Fruit fly (Drosophila melanogaster) whole organism, embryonic: ENCODE measurements around the gene ihog.

Source experiments
- B-H2 ChIP-seq: fragments of 200-800 bp; sonication (Bioruptor generic); optimal IDR thresholded peaks from 2 replicates; lab custom pipeline; 2018; ENCODE audit warnings: missing biosample characterization, mild to moderate bottlenecking, missing genetic modification characterization
- BtbVII ChIP-seq: fragments of 200-800 bp; sonication (Bioruptor generic); optimal IDR thresholded peaks from 3 replicates; lab custom pipeline; 2017; ENCODE audit warnings: missing biosample characterization, mild to moderate bottlenecking, missing genetic modification characterization
- C15 ChIP-seq: fragments of 200-800 bp; sonication (Bioruptor generic); IDR thresholded peaks from 3 replicates; pipeline ENCODE4 v1.3.6; 2022; ENCODE audit warnings: missing biosample characterization, missing genetic modification characterization
- CG1024 ChIP-seq: fragments of 200-800 bp; sonication (Bioruptor generic); IDR thresholded peaks from 2 replicates; pipeline ENCODE4 v1.3.6; 2022; ENCODE audit warnings: missing biosample characterization, missing genetic modification characterization
- CG11696 ChIP-seq: fragments of 200-800 bp; sonication (Bioruptor generic); IDR thresholded peaks from 2 replicates; pipeline ENCODE4 v1.3.6; 2022; ENCODE audit warnings: missing biosample characterization, missing genetic modification characterization
- CG13624 ChIP-seq: fragments of 200-800 bp; sonication (Bioruptor generic); optimal IDR thresholded peaks from 2 replicates; lab custom pipeline; 2016; ENCODE audit warnings: missing biosample characterization, missing genetic modification characterization
- CG14014 ChIP-seq: fragments of 200-800 bp; sonication (Bioruptor generic); IDR thresholded peaks from 2 replicates; pipeline ENCODE4 v1.3.6; 2022; ENCODE audit warnings: missing biosample characterization, missing genetic modification characterization
- CG17328 ChIP-seq: fragments of 200-800 bp; sonication (Bioruptor generic); IDR thresholded peaks from 2 replicates; pipeline ENCODE4 v1.3.6; 2022; ENCODE audit warnings: missing biosample characterization, missing genetic modification characterization
- CG18476 ChIP-seq: fragments of 200-800 bp; sonication (Bioruptor generic); optimal IDR thresholded peaks from 2 replicates; lab custom pipeline; 2016; ENCODE audit warnings: missing biosample characterization, mild to moderate bottlenecking, missing genetic modification characterization
- CG2889 ChIP-seq: fragments of 200-800 bp; sonication (Bioruptor generic); IDR thresholded peaks from 3 replicates; pipeline ENCODE4 v1.3.6; 2022; ENCODE audit warnings: missing biosample characterization, missing genetic modification characterization
- CG32767 ChIP-seq: fragments of 200-800 bp; sonication (Bioruptor generic); IDR thresholded peaks from 2 replicates; pipeline ENCODE4 v1.3.6; 2022; ENCODE audit warnings: missing biosample characterization, missing genetic modification characterization
- CG34422 ChIP-seq: fragments of 200-800 bp; sonication (Bioruptor generic); IDR thresholded peaks from 3 replicates; pipeline ENCODE4 v1.3.6; 2022; ENCODE audit warnings: missing biosample characterization, missing genetic modification characterization
- CG4282 ChIP-seq: fragments of 200-800 bp; sonication (Bioruptor generic); optimal IDR thresholded peaks from 2 replicates; lab custom pipeline; 2016; ENCODE audit warnings: missing biosample characterization, missing genetic modification characterization
- CG4328 ChIP-seq: fragments of 200-800 bp; sonication (Bioruptor generic); optimal IDR thresholded peaks from 3 replicates; lab custom pipeline; 2017; ENCODE audit warnings: missing biosample characterization, missing genetic modification reagents, missing genetic modification characterization
- CG6272 ChIP-seq: fragments of 200-800 bp; sonication (Bioruptor generic); IDR thresholded peaks from 2 replicates; pipeline ENCODE4 v1.3.6; 2022; ENCODE audit warnings: missing biosample characterization, missing genetic modification characterization
- CG6654 ChIP-seq: fragments of 200-800 bp; sonication (Bioruptor generic); optimal IDR thresholded peaks from 2 replicates; lab custom pipeline; 2017; ENCODE audit warnings: missing biosample characterization, mild to moderate bottlenecking, missing genetic modification characterization
- CG7745 ChIP-seq: fragments of 200-800 bp; sonication (Bioruptor generic); optimal IDR thresholded peaks from 2 replicates; lab custom pipeline; 2018; ENCODE audit warnings: missing biosample characterization, mild to moderate bottlenecking, missing genetic modification characterization, moderate library complexity
- CG7987 ChIP-seq: fragments of 200-800 bp; sonication (Bioruptor generic); optimal IDR thresholded peaks from 2 replicates; lab custom pipeline; 2018; ENCODE audit warnings: missing biosample characterization, mild to moderate bottlenecking, missing genetic modification characterization, moderate library complexity
- CG8359 ChIP-seq: fragments of 200-800 bp; sonication (Bioruptor generic); optimal IDR thresholded peaks from 2 replicates; lab custom pipeline; 2017; ENCODE audit warnings: missing biosample characterization, mild to moderate bottlenecking, missing genetic modification characterization, borderline replicate concordance
- CG8388 ChIP-seq: fragments of 200-800 bp; sonication (Bioruptor generic); optimal IDR thresholded peaks from 2 replicates; lab custom pipeline; 2019; ENCODE audit warnings: missing biosample characterization, mild to moderate bottlenecking, missing genetic modification characterization, moderate library complexity
- CG9727 ChIP-seq: fragments of 200-800 bp; sonication (Bioruptor generic); optimal IDR thresholded peaks from 3 replicates; lab custom pipeline; 2017; ENCODE audit warnings: missing biosample characterization, mild to moderate bottlenecking, missing genetic modification characterization
- CG9817 ChIP-seq: fragments of 200-800 bp; sonication (Bioruptor generic); optimal IDR thresholded peaks from 2 replicates; lab custom pipeline; 2018; ENCODE audit warnings: missing biosample characterization, mild to moderate bottlenecking, missing genetic modification characterization, moderate library complexity
- Dll ChIP-seq: fragments of 200-800 bp; sonication (Bioruptor generic); IDR thresholded peaks from 4 replicates; pipeline ENCODE4 v1.3.6; 2022; ENCODE audit warnings: missing biosample characterization, missing genetic modification characterization; ENCODE audit not compliant: partially characterized antibody
- Fer3 ChIP-seq: fragments of 200-800 bp; sonication (Bioruptor generic); optimal IDR thresholded peaks from 2 replicates; lab custom pipeline; 2018; ENCODE audit warnings: missing biosample characterization, mild to moderate bottlenecking, missing genetic modification characterization, moderate library complexity
- GATAe ChIP-seq: fragments of 200-800 bp; sonication (Bioruptor generic); conservative IDR thresholded peaks from 2 replicates; pipeline ENCODE4 v1.3.6; 2022; ENCODE audit warnings: missing biosample characterization, missing genetic modification characterization
- H15 ChIP-seq: fragments of 200-800 bp; sonication (Bioruptor generic); IDR thresholded peaks from 3 replicates; pipeline ENCODE4 v1.3.6; 2022; ENCODE audit warnings: missing biosample characterization, missing genetic modification characterization
- H2.0 ChIP-seq: fragments of 200-800 bp; sonication (Bioruptor generic); IDR thresholded peaks from 2 replicates; pipeline ENCODE4 v1.3.6; 2022; ENCODE audit warnings: missing biosample characterization, missing genetic modification characterization
- Hr3 ChIP-seq: fragments of 200-800 bp; sonication (Bioruptor generic); optimal IDR thresholded peaks from 3 replicates; lab custom pipeline; 2016; ENCODE audit warnings: missing biosample characterization, missing genetic modification characterization
- Hr78 ChIP-seq, 2 experiments: fragments of 200-800 bp in 1 of 2; fragments of >200 bp in 1 of 2; sonication (Bioruptor generic) in 1 of 2; optimal IDR thresholded peaks; 2 replicates each; lab custom pipeline; 2017 to 2019; ENCODE audit warnings: missing biosample characterization in 2 of 2, missing genetic modification characterization in 2 of 2, mild to moderate bottlenecking in 1 of 2, moderate library complexity in 1 of 2
- MBD-R2 ChIP-seq: fragments of 200-800 bp; sonication (Bioruptor generic); IDR thresholded peaks from 2 replicates; pipeline ENCODE4 v1.3.6; 2022; ENCODE audit warnings: missing biosample characterization, missing genetic modification characterization
- Med ChIP-seq: fragments of 200-800 bp; sonication (Bioruptor generic); peaks from one replicate; lab custom pipeline; 2016; ENCODE audit warnings: missing biosample characterization, missing genetic modification characterization, mild to moderate bottlenecking, inconsistent platforms, moderate library complexity
- NC2α ChIP-seq: fragments of 200-800 bp; sonication (Bioruptor generic); optimal IDR thresholded peaks from 2 replicates; lab custom pipeline; 2016; ENCODE audit warnings: missing biosample characterization, missing genetic modification characterization
- Neu2 ChIP-seq: fragments of 200-800 bp; sonication (Bioruptor generic); optimal IDR thresholded peaks from 3 replicates; lab custom pipeline; 2016; ENCODE audit warnings: missing biosample characterization, missing genetic modification characterization, borderline replicate concordance
- Side ChIP-seq: fragments of 200-800 bp; sonication (Bioruptor generic); optimal IDR thresholded peaks from 2 replicates; lab custom pipeline; 2016; ENCODE audit warnings: missing biosample characterization, missing genetic modification characterization
- Usf ChIP-seq: fragments of 200-800 bp; sonication (Bioruptor generic); optimal IDR thresholded peaks from 2 replicates; lab custom pipeline; 2017; ENCODE audit warnings: missing genotype, missing biosample characterization, missing genetic modification characterization
- Vsx1 ChIP-seq: fragments of 200-800 bp; sonication (Bioruptor generic); optimal IDR thresholded peaks from 2 replicates; lab custom pipeline; 2017; ENCODE audit warnings: missing biosample characterization, mild to moderate bottlenecking, missing genetic modification characterization, missing genetic modification reagents
- bigmax ChIP-seq: fragments of 200-800 bp; sonication (Bioruptor generic); optimal IDR thresholded peaks from 2 replicates; lab custom pipeline; 2018; ENCODE audit warnings: missing biosample characterization, mild to moderate bottlenecking, missing genetic modification characterization
- bsh ChIP-seq, 2 experiments: fragments of 200-800 bp; sonication (Bioruptor generic); optimal IDR thresholded peaks; 2 replicates each; lab custom pipeline; 2017 to 2018; ENCODE audit warnings: mild to moderate bottlenecking in 2 of 2, missing biosample characterization in 2 of 2, missing genetic modification characterization in 2 of 2, moderate library complexity in 1 of 2
- cwo ChIP-seq: fragments of 200-800 bp; sonication (Bioruptor generic); optimal IDR thresholded peaks from 3 replicates; lab custom pipeline; 2017; ENCODE audit warnings: missing biosample characterization, missing genetic modification characterization, mild to moderate bottlenecking, moderate library complexity, missing genetic modification reagents
- ewg ChIP-seq: fragments of 200-800 bp; sonication (Bioruptor generic); optimal IDR thresholded peaks from 3 replicates; lab custom pipeline; 2017; ENCODE audit warnings: mild to moderate bottlenecking, missing biosample characterization, missing genetic modification reagents, missing genetic modification characterization
- hth ChIP-seq: fragments of >200 bp; optimal IDR thresholded peaks from 2 replicates; lab custom pipeline; 2017; ENCODE audit warnings: inconsistent platforms
- inv ChIP-seq: fragments of 200-800 bp; sonication (Bioruptor generic); IDR thresholded peaks from 2 replicates; pipeline ENCODE4 v1.3.6; 2022; ENCODE audit warnings: missing biosample characterization, missing genetic modification characterization; ENCODE audit not compliant: partially characterized antibody
- lov ChIP-seq, 2 experiments: fragments of 200-800 bp in 1 of 2; fragments of >200 bp in 1 of 2; sonication (Bioruptor generic) in 1 of 2; IDR thresholded peaks in 1 of 2; optimal IDR thresholded peaks in 1 of 2; 2 replicates in 1 of 2; 3 replicates in 1 of 2; pipeline versions ENCODE4 v1.3.6 to Lab custom; 2017 to 2022; ENCODE audit warnings: missing biosample characterization in 1 of 2, missing genetic modification characterization in 1 of 2
- prd ChIP-seq, 3 experiments: fragments of >200 bp in 2 of 3; fragments of 200-800 bp in 1 of 3; sonication (Bioruptor generic) in 1 of 3; optimal IDR thresholded peaks in 2 of 3; IDR thresholded peaks in 1 of 3; 2 replicates in 2 of 3; 3 replicates in 1 of 3; pipeline versions ENCODE4 v1.3.6 to Lab custom; 2017 to 2022; ENCODE audit warnings: missing biosample characterization in 1 of 3, missing genetic modification characterization in 1 of 3
- pzg ChIP-seq: fragments of 200-800 bp; sonication (Bioruptor generic); optimal IDR thresholded peaks from 3 replicates; lab custom pipeline; 2018; ENCODE audit warnings: missing biosample characterization, mild to moderate bottlenecking, missing genetic modification characterization, moderate library complexity
- rib ChIP-seq: fragments of 200-800 bp; sonication (Bioruptor generic); IDR thresholded peaks from 2 replicates; pipeline ENCODE4 v1.3.6; 2022; ENCODE audit warnings: missing biosample characterization, missing genetic modification characterization
- salm ChIP-seq: fragments of 200-800 bp; sonication (Bioruptor generic); optimal IDR thresholded peaks from 2 replicates; lab custom pipeline; 2018; ENCODE audit warnings: missing biosample characterization, mild to moderate bottlenecking, missing genetic modification characterization
- tgo ChIP-seq: fragments of 200-800 bp; sonication (Bioruptor generic); IDR thresholded peaks from 3 replicates; pipeline ENCODE4 v1.3.6; 2022; ENCODE audit warnings: missing biosample characterization, missing genetic modification characterization
- ttk ChIP-seq: fragments of 200-800 bp; sonication (Bioruptor generic); IDR thresholded peaks from 2 replicates; pipeline ENCODE4 v2.1.2; 2022; ENCODE audit warnings: missing biosample characterization, missing genetic modification characterization
- usp ChIP-seq: fragments of >200 bp; optimal IDR thresholded peaks from 2 replicates; lab custom pipeline; 2017; ENCODE audit warnings: missing biosample characterization, missing genetic modification characterization

Gene ihog

dm6 chr2L:6966309-6966708 is 17.7 kb upstream of the ihog start (continued):
- TF ChIP-seq B-H2: no peak
- no peak for TF ChIP-seq CG8359 (GFP tag; lab: Kevin White, UChicago)
- no peak for TF ChIP-seq bsh (GFP tag; optimal IDR thresholded peaks at IDR 0.05; lab: Kevin White, UChicago)
- TF ChIP-seq rib: peak; percentile 29; the same call in 1 of the 2 replicates
- no peak for TF ChIP-seq CG2889 (GFP tag; lab: Robert Waterston, UW)
- TF ChIP-seq Dll: no peak
- TF ChIP-seq NC2α (GFP tag; lab: Kevin White, UChicago): no peak
- no peak for TF ChIP-seq Neu2
- no peak for TF ChIP-seq Usf (GFP tag; lab: Kevin White, UChicago)
- no peak for TF ChIP-seq cwo (GFP tag; lab: Kevin White, UChicago)
- no peak for TF ChIP-seq ttk
- TF ChIP-seq Hr78 (GFP tag; optimal IDR thresholded peaks at IDR 0.05; lab: Kevin White, UChicago): no peak
- TF ChIP-seq CG9817: no peak
- no peak for TF ChIP-seq Hr3 (GFP tag; lab: Kevin White, UChicago)
- TF ChIP-seq usp (GFP tag; lab: Kevin White, UChicago): no peak
- no peak for TF ChIP-seq CG7987
- TF ChIP-seq CG6272 (GFP tag; lab: Robert Waterston, UW): no peak
- TF ChIP-seq ewg: peak; percentile 85
- no peak for TF ChIP-seq Side
- TF ChIP-seq pzg (GFP tag; lab: Kevin White, UChicago): peak; percentile 10
- TF ChIP-seq salm: no peak
- no peak for TF ChIP-seq hth (lab: Kevin White, UChicago)
- TF ChIP-seq H2.0 (GFP tag; lab: Robert Waterston, UW): no peak
- no peak for TF ChIP-seq CG6654
- TF ChIP-seq Fer3 (tag; lab: Kevin White, UChicago): no peak
- TF ChIP-seq H15 (GFP tag; lab: Robert Waterston, UW): no peak
- no peak for TF ChIP-seq CG17328 (GFP tag; lab: Robert Waterston, UW)
- TF ChIP-seq CG34422 (GFP tag; lab: Robert Waterston, UW): peak; percentile 56; the same call in 2 of the 3 replicates
- TF ChIP-seq CG11696 (GFP tag; lab: Robert Waterston, UW): no peak
- peak; percentile 97 for TF ChIP-seq bigmax (GFP tag; lab: Kevin White, UChicago)
- TF ChIP-seq GATAe (GFP tag; lab: Robert Waterston, UW): no peak
- TF ChIP-seq CG4282 (GFP tag; lab: Kevin White, UChicago): no peak
- no peak for TF ChIP-seq CG13624 (GFP tag; lab: Kevin White, UChicago)
- peak; percentile 95 for TF ChIP-seq CG32767 (GFP tag; lab: Robert Waterston, UW)
- TF ChIP-seq CG1024 (GFP tag; lab: Robert Waterston, UW): no peak
- TF ChIP-seq CG4328 (GFP tag; lab: Kevin White, UChicago): no peak
- TF ChIP-seq inv: no peak
- 0 out of 3 replicates have a peak, but pooled peaks have one; percentile 23 for TF ChIP-seq C15 (GFP tag; lab: Robert Waterston, UW)
- TF ChIP-seq prd (optimal IDR thresholded peaks at IDR 0.05; lab: Kevin White, UChicago): no peak
- TF ChIP-seq prd (GFP tag; IDR thresholded peaks at IDR 0.05; lab: Robert Waterston, UW): no peak
- TF ChIP-seq CG7745: no peak
- no peak for TF ChIP-seq CG14014 (GFP tag; lab: Robert Waterston, UW)
- TF ChIP-seq MBD-R2 (GFP tag; lab: Robert Waterston, UW): peak; percentile 31; the same call in 1 of the 2 replicates
- TF ChIP-seq Vsx1 (GFP tag; lab: Kevin White, UChicago): no peak
- no peak for TF ChIP-seq CG18476 (GFP tag; lab: Kevin White, UChicago)
- no peak for TF ChIP-seq CG8388 (GFP tag; lab: Kevin White, UChicago)
- peak; percentile 43 for TF ChIP-seq Med (GFP tag; lab: Kevin White, UChicago)
- no peak for TF ChIP-seq tgo
- no peak for TF ChIP-seq BtbVII (GFP tag; lab: Kevin White, UChicago)
- TF ChIP-seq lov (optimal IDR thresholded peaks at IDR 0.05; lab: Kevin White, UChicago): no peak
- no peak for TF ChIP-seq lov (GFP tag; IDR thresholded peaks at IDR 0.05; lab: Robert Waterston, UW)
- no peak for TF ChIP-seq CG9727
